Fruit fly (Drosophila melanogaster): ENCODE measurements around the gene CG31086.

Gene CG31086

DNA sequence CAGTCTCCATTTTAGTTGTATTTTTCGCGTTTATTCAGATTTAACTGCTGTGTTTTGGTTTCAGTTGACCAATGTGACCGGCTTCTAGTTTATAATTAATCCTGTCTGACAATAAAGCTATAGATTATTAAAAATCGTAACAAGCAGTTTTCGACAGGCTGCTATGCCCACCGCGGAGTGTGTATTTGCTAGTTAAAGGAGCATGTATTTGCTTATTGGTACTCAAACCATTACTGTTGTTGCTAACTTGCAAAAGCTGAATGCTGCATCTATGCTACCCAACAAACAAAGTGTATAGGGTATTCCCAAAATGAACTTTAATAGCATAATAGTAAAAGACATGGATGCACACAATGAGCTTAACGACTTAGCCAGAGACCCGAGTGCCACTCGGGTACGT, 3.7 kb downstream of the CG31086 start, which contains the start of gene CG6073:
TSS of gene CG6073 (minus strand) at position 100 of the 400 bp plus-strand sequence.
- TF ChIP-seq rgr (GFP tag; optimal IDR thresholded peaks at IDR 0.05): peak; percentile 6
- TF ChIP-seq dmrt93B (GFP tag; optimal IDR thresholded peaks at IDR 0.05): peak; percentile 8
- no peak for TF ChIP-seq tai (GFP tag; optimal IDR thresholded peaks at IDR 0.05)
- no peak for TF ChIP-seq Hr83 (GFP tag; optimal IDR thresholded peaks at IDR 0.05; ENCODE audit: poor library complexity, severe bottlenecking)
- no peak for TF ChIP-seq Dfd (GFP tag; optimal IDR thresholded peaks at IDR 0.05)
- peak; percentile 41 for TF ChIP-seq Vsx2 (GFP tag; optimal IDR thresholded peaks at IDR 0.05; ENCODE audit: partially characterized antibody)
- no peak for TF ChIP-seq CG32264 (GFP tag; optimal IDR thresholded peaks at IDR 0.05)
- TF ChIP-seq psq (GFP tag; optimal IDR thresholded peaks at IDR 0.05): no peak
- peak; percentile 90 for TF ChIP-seq Dif (GFP tag; optimal IDR thresholded peaks at IDR 0.05; ENCODE audit: partially characterized antibody)
- TF ChIP-seq ey (GFP tag; optimal IDR thresholded peaks at IDR 0.05): no peak
- TF ChIP-seq CG9705 (GFP tag; optimal IDR thresholded peaks at IDR 0.05): peak; percentile 7
- TF ChIP-seq foxo (GFP tag; optimal IDR thresholded peaks at IDR 0.05): peak in 1 of 2 experiments; percentile 6
- TF ChIP-seq fru (GFP tag; optimal IDR thresholded peaks at IDR 0.05): peak; percentile 78
- TF ChIP-seq Jra (GFP tag; optimal IDR thresholded peaks at IDR 0.05): no peak
- peak; percentile 44 for TF ChIP-seq Myc (optimal IDR thresholded peaks at IDR 0.05)
- TF ChIP-seq dl (GFP tag; optimal IDR thresholded peaks at IDR 0.05; ENCODE audit: insufficient read depth in 1 of 2, partially characterized antibody in 2 of 2): peak in 1 of 2 experiments; percentile 20
- TF ChIP-seq Rel (GFP tag; optimal IDR thresholded peaks at IDR 0.05): no peak
- peak; percentile 86 for TF ChIP-seq Rel (tag; optimal IDR thresholded peaks at IDR 0.05)
- no peak for TF ChIP-seq jim (GFP tag; optimal IDR thresholded peaks at IDR 0.05)
- no peak for TF ChIP-seq br (GFP tag; optimal IDR thresholded peaks at IDR 0.05)
- peak; percentile 88 for TF ChIP-seq woc (GFP tag; optimal IDR thresholded peaks at IDR 0.05)
- TF ChIP-seq HLH106 (tag; optimal IDR thresholded peaks at IDR 0.05): peak; percentile 44
- peak; percentile 29 for TF ChIP-seq Hnf4 (GFP tag; optimal IDR thresholded peaks at IDR 0.05)

- TF ChIP-seq Jra (GFP tag; optimal IDR thresholded peaks at IDR 0.05) (no peak), h (GFP tag; optimal IDR thresholded peaks at IDR 0.05) (no peak), OdsH (GFP tag; optimal IDR thresholded peaks at IDR 0.05) (no peak), brk (GFP tag; optimal IDR thresholded peaks at IDR 0.05) (no peak), sage (GFP tag; optimal IDR thresholded peaks at IDR 0.05) (no peak), Hr83 (GFP tag; optimal IDR thresholded peaks at IDR 0.05; ENCODE audit: poor library complexity, severe bottlenecking) (no peak), Myc (optimal IDR thresholded peaks at IDR 0.05) (no peak), CrebA (GFP tag; optimal IDR thresholded peaks at IDR 0.05; ENCODE audit: borderline replicate concordance) (no peak), dsf (GFP tag; optimal IDR thresholded peaks at IDR 0.05; ENCODE audit: borderline replicate concordance) (no peak), fru (GFP tag; optimal IDR thresholded peaks at IDR 0.05) (no peak), Hnf4 (GFP tag; optimal IDR thresholded peaks at IDR 0.05) (no peak), Abd-B (GFP tag; optimal IDR thresholded peaks at IDR 0.05) (no peak), psq (GFP tag; optimal IDR thresholded peaks at IDR 0.05) (no peak), tai (GFP tag; optimal IDR thresholded peaks at IDR 0.05) (no peak), GATAd (GFP tag; optimal IDR thresholded peaks at IDR 0.05) (no peak), lola (GFP tag; optimal IDR thresholded peaks at IDR 0.05) (no peak), jim (GFP tag; optimal IDR thresholded peaks at IDR 0.05) (no peak), HLH106 (tag; optimal IDR thresholded peaks at IDR 0.05) (no peak)
These were observed 4.8 kb downstream of the CG31086 start, which contains the start of gene CG34130 for dm6 chr3R:26189877-26190276. Gene CG34130, minus strand, starts transcription at chr3R:26189977.

DNA sequence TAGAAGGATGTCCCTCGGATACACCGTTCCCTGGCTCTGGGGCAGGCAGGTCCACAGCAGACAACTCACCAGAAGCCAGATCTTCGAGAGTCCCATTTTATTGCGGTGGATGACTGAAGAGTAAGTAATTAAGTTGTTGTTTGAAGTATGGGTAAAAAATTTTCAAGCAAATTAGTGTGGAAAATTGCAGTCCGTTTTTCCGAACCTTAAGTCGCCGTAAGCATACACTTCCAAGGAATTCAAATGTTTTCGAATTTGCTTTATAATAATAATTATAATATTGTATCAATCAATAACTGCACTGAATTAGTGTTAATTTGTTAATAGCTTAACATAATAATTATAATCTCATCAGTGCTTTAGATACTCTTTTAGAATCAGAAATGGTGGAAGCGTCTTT, 6.1 kb downstream of the CG31086 start, which contains the start of gene CG34129:
TSS of gene CG34129 (minus strand) at position 101 of the 400 bp plus-strand sequence.
- TF ChIP-seq rgr (GFP tag; optimal IDR thresholded peaks at IDR 0.05) (no peak), CG32264 (GFP tag; optimal IDR thresholded peaks at IDR 0.05) (no peak), lola (GFP tag; optimal IDR thresholded peaks at IDR 0.05) (no peak), HLH106 (tag; optimal IDR thresholded peaks at IDR 0.05) (no peak), sv (GFP tag; optimal IDR thresholded peaks at IDR 0.05) (no peak), OdsH (GFP tag; optimal IDR thresholded peaks at IDR 0.05) (no peak), tai (GFP tag; optimal IDR thresholded peaks at IDR 0.05) (no peak), dsf (GFP tag; optimal IDR thresholded peaks at IDR 0.05; ENCODE audit: borderline replicate concordance) (no peak), dl (GFP tag; optimal IDR thresholded peaks at IDR 0.05; ENCODE audit: insufficient read depth in 1 of 2, partially characterized antibody in 2 of 2) (no peak), Mio (GFP tag; optimal IDR thresholded peaks at IDR 0.05) (no peak), br (GFP tag; optimal IDR thresholded peaks at IDR 0.05) (no peak), ey (GFP tag; optimal IDR thresholded peaks at IDR 0.05) (no peak), CG9705 (GFP tag; optimal IDR thresholded peaks at IDR 0.05) (no peak), N (GFP tag; optimal IDR thresholded peaks at IDR 0.05) (no peak), psq (GFP tag; optimal IDR thresholded peaks at IDR 0.05) (no peak), fru (GFP tag; optimal IDR thresholded peaks at IDR 0.05) (no peak), dmrt93B (GFP tag; optimal IDR thresholded peaks at IDR 0.05) (no peak), Sp1 (GFP tag; optimal IDR thresholded peaks at IDR 0.05) (no peak)
